Worm (Caenorhabditis elegans) whole organism, L3 larva: Measurements from ENCODE around the gene ptd-2.

Experiments used
- R02D3.7 ChIP-seq: fragments of 150-350 bp; optimal IDR thresholded peaks from 2 replicates; lab custom pipeline; 2014; ENCODE audit warnings: missing biosample characterization, missing genetic modification characterization
- ZK546.5 ChIP-seq: sonication (generic microtip); optimal IDR thresholded peaks from 2 replicates; lab custom pipeline; 2017; ENCODE audit warnings: missing biosample characterization, missing genetic modification characterization
- aly-2 ChIP-seq: fragments of 150-350 bp; optimal IDR thresholded peaks from 2 replicates; lab custom pipeline; 2014; ENCODE audit warnings: missing biosample characterization, missing genetic modification characterization
- ama-1 ChIP-seq: fragments of 150-350 bp; optimal IDR thresholded peaks from 2 replicates; lab custom pipeline; 2018
- ceh-16 ChIP-seq: sonication (generic microtip); optimal IDR thresholded peaks from 2 replicates; lab custom pipeline; 2017; ENCODE audit warnings: missing biosample characterization, missing genetic modification characterization
- ceh-28 ChIP-seq: fragments of 150-350 bp; optimal IDR thresholded peaks from 2 replicates; lab custom pipeline; 2014; ENCODE audit warnings: missing biosample characterization, missing genetic modification reagents, missing genetic modification characterization
- ceh-9 ChIP-seq: sonication (generic microtip); optimal IDR thresholded peaks from 2 replicates; lab custom pipeline; 2018; ENCODE audit warnings: missing biosample characterization, missing genetic modification characterization
- egl-27 ChIP-seq: sonication (generic microtip); optimal IDR thresholded peaks from 4 replicates; lab custom pipeline; 2017; ENCODE audit warnings: missing biosample characterization, missing genetic modification reagents, missing genetic modification characterization
- egl-5 ChIP-seq: fragments of 150-350 bp; optimal IDR thresholded peaks from 2 replicates; lab custom pipeline; 2017; ENCODE audit warnings: missing biosample characterization, missing genetic modification reagents, missing genetic modification characterization, inconsistent platforms
- elt-2 ChIP-seq: sonication (generic microtip); optimal IDR thresholded peaks from 2 replicates; lab custom pipeline; 2016; ENCODE audit warnings: missing genetic modification reagents, mild to moderate bottlenecking, missing genetic modification characterization, missing compliant biosample characterization
- fkh-10 ChIP-seq: sonication (generic microtip); optimal IDR thresholded peaks from 2 replicates; lab custom pipeline; 2017; ENCODE audit warnings: missing biosample characterization, missing genetic modification reagents, missing genetic modification characterization
- fkh-2 ChIP-seq: fragments of 150-350 bp; optimal IDR thresholded peaks from 2 replicates; lab custom pipeline; 2014; ENCODE audit warnings: missing biosample characterization, missing genetic modification reagents, missing genetic modification characterization
- hmg-11 ChIP-seq: sonication (generic microtip); optimal IDR thresholded peaks from 2 replicates; lab custom pipeline; 2016; ENCODE audit warnings: missing genetic modification characterization, missing compliant biosample characterization
- jun-1 ChIP-seq: fragments of 150-350 bp; optimal IDR thresholded peaks from 2 replicates; lab custom pipeline; 2014; ENCODE audit warnings: missing biosample characterization, missing genetic modification reagents, missing genetic modification characterization
- lin-15B ChIP-seq: fragments of 150-350 bp; optimal IDR thresholded peaks from 2 replicates; lab custom pipeline; 2014; ENCODE audit warnings: missing biosample characterization, missing genetic modification characterization
- lin-39 ChIP-seq: fragments of 150-350 bp; optimal IDR thresholded peaks from 2 replicates; lab custom pipeline; 2018; ENCODE audit warnings: missing biosample characterization, missing genetic modification reagents, missing genetic modification characterization
- lsy-12 ChIP-seq: sonication (generic microtip); optimal IDR thresholded peaks from 2 replicates; lab custom pipeline; 2016; ENCODE audit warnings: mild to moderate bottlenecking, missing genetic modification characterization, missing compliant biosample characterization
- mdl-1 ChIP-seq: fragments of 150-350 bp; optimal IDR thresholded peaks from 2 replicates; lab custom pipeline; 2014; ENCODE audit warnings: missing biosample characterization, missing genetic modification characterization
- mml-1 ChIP-seq: fragments of 150-350 bp; sonication (generic microtip); optimal IDR thresholded peaks from 3 replicates; lab custom pipeline; 2014; ENCODE audit warnings: missing biosample characterization, missing genetic modification characterization
- nfya-1 ChIP-seq: sonication (generic microtip); optimal IDR thresholded peaks from 2 replicates; lab custom pipeline; 2017; ENCODE audit warnings: missing genetic modification characterization, mild to moderate bottlenecking, missing compliant biosample characterization, antibody characterized with exemption, moderate library complexity; ENCODE audit not compliant: insufficient read depth
- nhr-12 ChIP-seq: fragments of 150-350 bp; optimal IDR thresholded peaks from 2 replicates; lab custom pipeline; 2014; ENCODE audit warnings: missing biosample characterization, missing genetic modification characterization
- nhr-23 ChIP-seq: fragments of 150-350 bp; optimal IDR thresholded peaks from 2 replicates; lab custom pipeline; 2014; ENCODE audit warnings: missing biosample characterization, missing genetic modification reagents, missing genetic modification characterization
- nhr-237 ChIP-seq: fragments of 150-350 bp; optimal IDR thresholded peaks from 2 replicates; lab custom pipeline; 2014; ENCODE audit warnings: missing biosample characterization, missing genetic modification characterization
- nhr-25 ChIP-seq: sonication (generic microtip); optimal IDR thresholded peaks from 2 replicates; lab custom pipeline; 2017; ENCODE audit warnings: missing biosample characterization, missing genetic modification characterization
- nhr-28 ChIP-seq: fragments of 150-350 bp; optimal IDR thresholded peaks from 2 replicates; lab custom pipeline; 2014; ENCODE audit warnings: missing biosample characterization, missing genetic modification characterization
- nhr-43 ChIP-seq: sonication (generic microtip); optimal IDR thresholded peaks from 2 replicates; lab custom pipeline; 2016; ENCODE audit warnings: mild to moderate bottlenecking, missing genetic modification characterization, missing compliant biosample characterization; ENCODE audit not compliant: poor library complexity, severe bottlenecking
- nhr-67 ChIP-seq: fragments of 150-350 bp; optimal IDR thresholded peaks from 2 replicates; lab custom pipeline; 2014; ENCODE audit warnings: missing biosample characterization, missing genetic modification characterization
- nhr-76 ChIP-seq: fragments of 150-350 bp; sonication (generic microtip); optimal IDR thresholded peaks from 5 replicates; lab custom pipeline; 2014; ENCODE audit warnings: missing biosample characterization, missing genetic modification characterization
- nhr-77 ChIP-seq: fragments of 150-350 bp; optimal IDR thresholded peaks from 2 replicates; lab custom pipeline; 2014; ENCODE audit warnings: missing biosample characterization, missing genetic modification characterization
- pha-4 ChIP-seq: fragments of 150-350 bp; optimal IDR thresholded peaks from 2 replicates; lab custom pipeline; 2014; ENCODE audit warnings: missing biosample characterization, missing genetic modification reagents, missing genetic modification characterization
- pqm-1 ChIP-seq: fragments of 150-350 bp; optimal IDR thresholded peaks from 2 replicates; lab custom pipeline; 2017; ENCODE audit warnings: missing biosample characterization, missing genetic modification characterization, inconsistent platforms
- sea-2 ChIP-seq: fragments of 150-350 bp; sonication (generic microtip); optimal IDR thresholded peaks from 4 replicates; lab custom pipeline; 2014; ENCODE audit warnings: missing biosample characterization, missing genetic modification reagents, missing genetic modification characterization
- skn-1 ChIP-seq: fragments of 150-350 bp; optimal IDR thresholded peaks from 2 replicates; lab custom pipeline; 2014; ENCODE audit warnings: missing biosample characterization, missing genetic modification characterization
- tbx-2 ChIP-seq: sonication (generic microtip); optimal IDR thresholded peaks from 2 replicates; lab custom pipeline; 2016; ENCODE audit warnings: mild to moderate bottlenecking, missing genetic modification characterization, missing compliant biosample characterization
- zag-1 ChIP-seq: fragments of 150-350 bp; optimal IDR thresholded peaks from 2 replicates; lab custom pipeline; 2014; ENCODE audit warnings: missing biosample characterization, missing genetic modification characterization
- ztf-11 ChIP-seq: fragments of 150-350 bp; optimal IDR thresholded peaks from 2 replicates; lab custom pipeline; 2014; ENCODE audit warnings: missing biosample characterization, missing genetic modification characterization
- ztf-4 ChIP-seq: fragments of 150-350 bp; optimal IDR thresholded peaks from 2 replicates; lab custom pipeline; 2014; ENCODE audit warnings: missing biosample characterization, missing genetic modification characterization

ptd-2 gene

ce11 chrV:9222819-9223218, 27.2 kb upstream of the ptd-2 start:
- TF ChIP-seq ceh-9: no peak
- no peak for TF ChIP-seq aly-2
- TF ChIP-seq tbx-2 (tag; lab: Kevin White, UChicago): no peak
- no peak for TF ChIP-seq fkh-2 (tag; lab: Kevin White, UChicago)
- no peak for TF ChIP-seq ztf-4 (tag; lab: Kevin White, UChicago)
- TF ChIP-seq nhr-28: no peak
- no peak for TF ChIP-seq sea-2
- no peak for TF ChIP-seq ceh-28 (tag; lab: Kevin White, UChicago)
- no peak for TF ChIP-seq ceh-16 (tag; lab: Kevin White, UChicago)
- no peak for TF ChIP-seq hmg-11 (tag; lab: Kevin White, UChicago)
- no peak for TF ChIP-seq nhr-25 (tag; lab: Kevin White, UChicago)
- TF ChIP-seq ama-1 (lab: Kevin White, UChicago): no peak

- TF ChIP-seq lsy-12 (tag; lab: Kevin White, UChicago): no peak
- no peak for TF ChIP-seq pqm-1 (tag; lab: Kevin White, UChicago)
- TF ChIP-seq ztf-4 (tag; lab: Kevin White, UChicago): no peak
- no peak for TF ChIP-seq mml-1 (tag; lab: Kevin White, UChicago)
- TF ChIP-seq nhr-23 (tag; lab: Kevin White, UChicago): no peak
- no peak for TF ChIP-seq aly-2
- no peak for TF ChIP-seq nhr-237 (tag; lab: Kevin White, UChicago)
- no peak for TF ChIP-seq mdl-1
- TF ChIP-seq skn-1 (tag; lab: Kevin White, UChicago): no peak
- TF ChIP-seq pha-4 (tag; lab: Kevin White, UChicago): no peak
- TF ChIP-seq fkh-10 (GFP tag; lab: Kevin White, UChicago): no peak
- no peak for TF ChIP-seq egl-5 (tag; lab: Kevin White, UChicago)
- no peak for TF ChIP-seq nhr-12 (tag; lab: Kevin White, UChicago)
- TF ChIP-seq egl-27 (tag; lab: Kevin White, UChicago): no peak
- TF ChIP-seq nhr-25 (tag; lab: Kevin White, UChicago): no peak
- no peak for TF ChIP-seq zag-1 (tag; lab: Kevin White, UChicago)
- no peak for TF ChIP-seq ama-1 (lab: Kevin White, UChicago)
- no peak for TF ChIP-seq elt-2
Observed at ce11 chrV:9224377-9224776, 25.7 kb upstream of the ptd-2 start.

- peak; percentile 38 for TF ChIP-seq nhr-25 (tag; lab: Kevin White, UChicago)
- no peak for TF ChIP-seq zag-1 (tag; lab: Kevin White, UChicago)
Observed at ce11 chrV:9224981-9225380, 25.1 kb upstream of the ptd-2 start.

- TF ChIP-seq nfya-1 (tag; lab: Kevin White, UChicago) (peak; percentile 41), hmg-11 (tag; lab: Kevin White, UChicago) (peak; percentile 26), ceh-9 (no peak), lin-39 (tag; lab: Kevin White, UChicago) (peak; percentile 62), fkh-10 (GFP tag; lab: Kevin White, UChicago) (peak; percentile 13)
Observed at ce11 chrV:9225675-9226144, 24.3 kb upstream of the ptd-2 start, which contains the start of gene F07C3.2. Gene F07C3.2 (plus strand): TSS chrV:9226094.

ce11 chrV:9232296-9232695, 17.7 kb upstream of the ptd-2 start, which contains the start of gene F07C3.3:
Gene F07C3.3 (minus strand): TSS chrV:9232396.
- TF ChIP-seq fkh-2 (tag; lab: Kevin White, UChicago) (no peak), nhr-67 (tag; lab: Kevin White, UChicago) (no peak), elt-2 (no peak), nhr-28 (no peak), zag-1 (tag; lab: Kevin White, UChicago) (no peak), jun-1 (tag; lab: Kevin White, UChicago) (no peak)

- TF ChIP-seq nhr-76 (tag; lab: Kevin White, UChicago): no peak
- TF ChIP-seq nhr-23 (tag; lab: Kevin White, UChicago): peak; percentile 88
- TF ChIP-seq elt-2: peak; percentile 78
- peak; percentile 59 for TF ChIP-seq tbx-2 (tag; lab: Kevin White, UChicago)
- TF ChIP-seq nfya-1 (tag; lab: Kevin White, UChicago): peak; percentile 79
- TF ChIP-seq egl-5 (tag; lab: Kevin White, UChicago): peak; percentile 76
- peak; percentile 60 for TF ChIP-seq hmg-11 (tag; lab: Kevin White, UChicago)
- peak; percentile 85 for TF ChIP-seq fkh-10 (GFP tag; lab: Kevin White, UChicago)
- peak; percentile 28 for TF ChIP-seq pqm-1 (tag; lab: Kevin White, UChicago)
- peak; percentile 11 for TF ChIP-seq R02D3.7 (tag; lab: Kevin White, UChicago)
- peak; percentile 55 for TF ChIP-seq ceh-28 (tag; lab: Kevin White, UChicago)
- no peak for TF ChIP-seq ztf-11 (tag; lab: Kevin White, UChicago)
- TF ChIP-seq ZK546.5 (tag; lab: Kevin White, UChicago): no peak
- no peak for TF ChIP-seq nhr-12 (tag; lab: Kevin White, UChicago)
- no peak for TF ChIP-seq nhr-77 (tag; lab: Kevin White, UChicago)
- peak; percentile 14 for TF ChIP-seq lin-39 (tag; lab: Kevin White, UChicago)
- TF ChIP-seq nhr-25 (tag; lab: Kevin White, UChicago): peak; percentile 65
- peak; percentile 28 for TF ChIP-seq lsy-12 (tag; lab: Kevin White, UChicago)
- peak; percentile 70 for TF ChIP-seq pha-4 (tag; lab: Kevin White, UChicago)
- TF ChIP-seq lin-15B (tag; lab: Kevin White, UChicago): peak; percentile 73
- no peak for TF ChIP-seq nhr-237 (tag; lab: Kevin White, UChicago)
- peak; percentile 51 for TF ChIP-seq nhr-43 (tag; lab: Kevin White, UChicago)
Observed at ce11 chrV:9243171-9243996, 6.6 kb upstream of the ptd-2 start, which contains the start of gene glo-4. Gene glo-4 (minus strand): TSS chrV:9243221.
